Fruit fly (Drosophila melanogaster): Measurements from ENCODE around the gene CG3168.
A peak's percentile ranks its signal among the peaks of the same experiment; 100 is the strongest.

Gene CG3168

dm6 chrX:6677826-6678489 is 61.8 kb downstream of the CG3168 start, which contains the start of gene Fum1:
Gene Fum1, plus strand, starts transcription at chrX:6678424.
- no peak for TF ChIP-seq Camta (GFP tag; optimal IDR thresholded peaks at IDR 0.05)
- TF ChIP-seq CG18262 (tag; optimal IDR thresholded peaks at IDR 0.05): peak; percentile 7
- TF ChIP-seq YL-1 (GFP tag; optimal IDR thresholded peaks at IDR 0.05): peak; percentile 29
- TF ChIP-seq CG13287 (GFP tag; IDR thresholded peaks at IDR 0.05; ENCODE audit: partially characterized antibody): peak; percentile 94
- peak; percentile 49 for TF ChIP-seq nmo (GFP tag; optimal IDR thresholded peaks at IDR 0.05)
- peak; percentile 23 for TF ChIP-seq mam (GFP tag; optimal IDR thresholded peaks at IDR 0.05)
- TF ChIP-seq stwl (tag; optimal IDR thresholded peaks at IDR 0.05): peak; percentile 46
- TF ChIP-seq CG13894 (tag; optimal IDR thresholded peaks at IDR 0.05): peak; percentile 40
- TF ChIP-seq dan (GFP tag; IDR thresholded peaks at IDR 0.05): no peak
- no peak for TF ChIP-seq CG1647 (GFP tag; optimal IDR thresholded peaks at IDR 0.05)
- TF ChIP-seq E2f2 (GFP tag; IDR thresholded peaks at IDR 0.05): peak; percentile 67
- TF ChIP-seq so (GFP tag; IDR thresholded peaks at IDR 0.05): no peak
- TF ChIP-seq CG3281 (GFP tag; optimal IDR thresholded peaks at IDR 0.05): peak; percentile 14
- TF ChIP-seq CG3407 (GFP tag; optimal IDR thresholded peaks at IDR 0.05): no peak
- TF ChIP-seq Xbp1 (GFP tag; optimal IDR thresholded peaks at IDR 0.05): peak; percentile 11
- TF ChIP-seq Myb (GFP tag; optimal IDR thresholded peaks at IDR 0.05): peak; percentile 33
- peak; percentile 36 for TF ChIP-seq CG8290 (GFP tag; optimal IDR thresholded peaks at IDR 0.05)
- TF ChIP-seq CG8290 (tag; optimal IDR thresholded peaks at IDR 0.05): no peak
- TF ChIP-seq Dek (tag; optimal IDR thresholded peaks at IDR 0.05): no peak
- no peak for TF ChIP-seq ase (GFP tag; IDR thresholded peaks at IDR 0.05)
- TF ChIP-seq CG13624 (GFP tag; optimal IDR thresholded peaks at IDR 0.05): peak; percentile 20
- TF ChIP-seq cg (GFP tag; optimal IDR thresholded peaks at IDR 0.05): no peak
- TF ChIP-seq lov (optimal IDR thresholded peaks at IDR 0.05): no peak
- no peak for TF ChIP-seq lov (GFP tag; IDR thresholded peaks at IDR 0.05)
- TF ChIP-seq CG2116 (GFP tag; optimal IDR thresholded peaks at IDR 0.05): peak; percentile 97
- no peak for TF ChIP-seq Trl (optimal IDR thresholded peaks at IDR 0.05)
- peak; percentile 10 for TF ChIP-seq Trl (GFP tag; optimal IDR thresholded peaks at IDR 0.05)
- peak; percentile 44 for TF ChIP-seq CG12659 (GFP tag; optimal IDR thresholded peaks at IDR 0.05)
- peak; percentile 36 for TF ChIP-seq CHES-1-like (GFP tag; optimal IDR thresholded peaks at IDR 0.05)
- TF ChIP-seq sug (tag; optimal IDR thresholded peaks at IDR 0.05): peak; percentile 39
- no peak for TF ChIP-seq CG4617 (GFP tag; optimal IDR thresholded peaks at IDR 0.05; ENCODE audit: borderline replicate concordance)
- peak; percentile 80 for TF ChIP-seq amos (GFP tag; IDR thresholded peaks at IDR 0.05; ENCODE audit: partially characterized antibody)
- peak; percentile 94 for TF ChIP-seq CG16813 (GFP tag; IDR thresholded peaks at IDR 0.05; ENCODE audit: partially characterized antibody)
- TF ChIP-seq sens (GFP tag): peak; percentile 84
- peak; percentile 34 for TF ChIP-seq phol (tag; optimal IDR thresholded peaks at IDR 0.05)
- peak; percentile 10 for TF ChIP-seq CG17829 (tag; optimal IDR thresholded peaks at IDR 0.05)
- TF ChIP-seq CG6683 (GFP tag; optimal IDR thresholded peaks at IDR 0.05): no peak
- TF ChIP-seq ab (GFP tag; optimal IDR thresholded peaks at IDR 0.05): no peak
- TF ChIP-seq Fer1 (GFP tag; optimal IDR thresholded peaks at IDR 0.05): peak; percentile 16
- TF ChIP-seq tll (GFP tag; optimal IDR thresholded peaks at IDR 0.05): no peak
- no peak for TF ChIP-seq Drgx (GFP tag; IDR thresholded peaks at IDR 0.05)
- no peak for TF ChIP-seq Ravus (GFP tag; IDR thresholded peaks at IDR 0.05)
- TF ChIP-seq Spps (tag; optimal IDR thresholded peaks at IDR 0.05): no peak
- peak; percentile 96 for TF ChIP-seq Dll (GFP tag; IDR thresholded peaks at IDR 0.05; ENCODE audit: partially characterized antibody)
- no peak for TF ChIP-seq pum (GFP tag; optimal IDR thresholded peaks at IDR 0.05)
- TF ChIP-seq Neu2 (GFP tag; optimal IDR thresholded peaks at IDR 0.05; ENCODE audit: borderline replicate concordance): no peak
- peak; percentile 45 for TF ChIP-seq Nf-YC (tag; optimal IDR thresholded peaks at IDR 0.05)
- TF ChIP-seq hbn (GFP tag; IDR thresholded peaks at IDR 0.05; ENCODE audit: partially characterized antibody): peak; percentile 85
- TF ChIP-seq Ets65A (GFP tag): peak; percentile 61
- peak; percentile 31 for TF ChIP-seq gfzf (GFP tag; optimal IDR thresholded peaks at IDR 0.05)

All from whole organism, embryonic.